Fruit fly (Drosophila melanogaster) whole organism, adult: ENCODE results near the gene CG32568.

ENCODE experiments used
- CG12768 ChIP-seq: fragments of 200-800 bp; sonication (Bioruptor generic); optimal IDR thresholded peaks from 2 replicates; lab custom pipeline; 2017; ENCODE audit warnings: missing biosample characterization, missing genetic modification characterization, mild to moderate bottlenecking, moderate library complexity, missing genetic modification reagents
- CG14711 ChIP-seq: fragments of 200-800 bp; sonication (Bioruptor generic); optimal IDR thresholded peaks from 2 replicates; lab custom pipeline; 2018; ENCODE audit warnings: missing biosample characterization, mild to moderate bottlenecking, missing genetic modification characterization, moderate library complexity
- CG1620 ChIP-seq: fragments of 200-800 bp; sonication (Bioruptor generic); optimal IDR thresholded peaks from 2 replicates; lab custom pipeline; 2016; ENCODE audit warnings: missing biosample characterization, missing genetic modification characterization
- CG5204 ChIP-seq: fragments of 200-800 bp; sonication (Bioruptor generic); optimal IDR thresholded peaks from 2 replicates; lab custom pipeline; 2016; ENCODE audit warnings: missing biosample characterization, missing genetic modification characterization
- Hr96 ChIP-seq: fragments of 200-800 bp; sonication (Bioruptor generic); optimal IDR thresholded peaks from 2 replicates; lab custom pipeline; 2016; ENCODE audit warnings: missing biosample characterization, missing genetic modification characterization
- cnc ChIP-seq, 2 experiments: fragments of >200 bp; optimal IDR thresholded peaks; 2 replicates each; lab custom pipeline; 2017
- kay ChIP-seq: fragments of 200-800 bp; sonication (Bioruptor generic); peaks from one replicate; lab custom pipeline; 2016; ENCODE audit warnings: missing biosample characterization, missing genetic modification characterization, borderline replicate concordance
- ovo ChIP-seq: fragments of 200-800 bp; sonication (Bioruptor generic); optimal IDR thresholded peaks from 2 replicates; lab custom pipeline; 2016; ENCODE audit warnings: missing biosample characterization, missing genetic modification characterization

DNA sequence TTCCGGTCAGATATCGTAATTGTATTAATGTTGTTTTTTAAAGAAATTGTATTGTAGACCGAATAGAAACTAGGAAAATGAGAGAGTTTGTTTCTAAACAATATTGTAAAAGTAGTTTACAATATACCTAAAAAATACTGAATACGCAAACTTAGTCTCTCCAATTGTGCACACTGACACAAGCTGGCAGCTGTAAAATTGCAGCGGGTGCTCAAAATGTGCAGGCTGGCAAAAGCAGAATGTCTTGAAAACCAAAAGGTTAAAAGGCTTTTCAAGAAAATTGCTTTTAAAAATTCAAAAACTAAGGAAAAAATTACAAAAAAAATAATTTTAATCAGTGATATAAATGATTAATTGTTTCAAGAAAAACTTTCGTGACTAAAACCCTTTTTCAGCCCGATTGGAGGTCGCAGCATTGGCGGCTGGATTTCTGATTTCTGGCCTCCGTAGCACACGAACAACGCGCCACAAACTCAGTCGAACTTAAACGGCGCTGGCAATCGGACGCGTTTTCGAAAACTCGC lies 45.0 kb upstream of the CG32568 start, which contains the start of gene CG4678:
- TF ChIP-seq CG5204 (GFP tag; lab: Kevin White, UChicago) (no peak), Hr96 (GFP tag; lab: Kevin White, UChicago) (no peak), kay (GFP tag; lab: Kevin White, UChicago) (no peak), CG14711 (tag; lab: Kevin White, UChicago) (no peak), CG12768 (no peak), cnc (optimal IDR thresholded peaks at IDR 0.05; lab: Kevin White, UChicago) (no peak), ovo (GFP tag; lab: Kevin White, UChicago) (no peak), CG1620 (peak; percentile 31)
